Fruit fly (Drosophila melanogaster) S2 (cell line): Measurements from ENCODE around the gene CG14400.

Experiments
- CG8478 ChIP-seq: fragments of >200 bp; optimal IDR thresholded peaks from 2 replicates; lab custom pipeline; 2018
- CTCF ChIP-seq, 2 experiments: fragments of >200 bp; optimal IDR thresholded peaks; 2 replicates each; lab custom pipeline; 2018

DNA sequence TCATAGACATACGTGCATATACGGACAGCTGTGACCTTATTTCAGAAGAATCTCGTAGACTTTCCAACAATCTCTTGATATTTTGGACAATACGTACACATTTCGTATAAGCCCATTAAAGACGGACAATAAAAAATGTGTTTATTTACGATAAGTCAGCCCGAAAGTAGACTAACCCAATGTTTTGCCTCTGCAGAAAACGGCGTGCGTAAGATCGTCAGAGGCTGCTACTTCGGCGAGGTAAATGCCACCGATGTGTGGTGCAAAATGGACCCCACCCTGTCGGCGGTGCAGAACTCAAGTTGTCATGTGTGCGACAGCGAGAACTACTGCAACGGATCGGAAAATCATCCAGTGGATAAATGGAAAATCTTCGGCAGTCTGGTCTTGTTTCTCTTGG is 11.2 kb upstream of the CG14400 start:
- TF ChIP-seq CG8478 = no peak
- TF ChIP-seq CTCF (optimal IDR thresholded peaks at IDR 0.05; lab: Kevin White, UChicago) = no peak
